Worm (Caenorhabditis elegans): ENCODE measurements around the gene T05A8.11.

T05A8.11 gene

ce11 chrII:2725561-2725960 is at the start of gene T05A8.11, which contains the start of gene nep-2:
T05A8.11 (minus strand) TSS chrII:2725661.
nep-2 (minus strand) TSS chrII:2725752.
- TF ChIP-seq unc-62 (GFP tag; optimal IDR thresholded peaks at IDR 0.05): no peak

- no peak for TF ChIP-seq unc-62 (GFP tag; optimal IDR thresholded peaks at IDR 0.05)
These were observed 49.4 kb upstream of the T05A8.11 start, which contains the start of gene fbxb-111 for ce11 chrII:2774904-2775303. fbxb-111 (minus strand) TSS chrII:2775004.

ce11 chrII:2773534-2773933 is 48.1 kb upstream of the T05A8.11 start, which contains the start of gene sdz-9:
sdz-9 (minus strand) TSS chrII:2773634.
- TF ChIP-seq unc-62 (GFP tag; optimal IDR thresholded peaks at IDR 0.05): no peak

ce11 chrII:2772166-2772565 is 46.7 kb upstream of the T05A8.11 start, which contains the start of gene sdz-10:
sdz-10 (minus strand) TSS chrII:2772266.
- no peak for TF ChIP-seq unc-62 (GFP tag; optimal IDR thresholded peaks at IDR 0.05)

ce11 chrII:2770788-2771187 is 45.3 kb upstream of the T05A8.11 start, which contains the start of gene fbxb-105:
fbxb-105 (minus strand) TSS chrII:2770888.
- TF ChIP-seq unc-62 (GFP tag; optimal IDR thresholded peaks at IDR 0.05): no peak

- TF ChIP-seq unc-62 (GFP tag; optimal IDR thresholded peaks at IDR 0.05): no peak
These were observed 43.6 kb upstream of the T05A8.11 start, which contains the start of gene F08D12.7 for ce11 chrII:2769021-2769420. F08D12.7 (minus strand) TSS chrII:2769121.

- no peak for TF ChIP-seq unc-62 (GFP tag; optimal IDR thresholded peaks at IDR 0.05)
These were observed 40.9 kb upstream of the T05A8.11 start, which contains the start of gene F08D12.15 for ce11 chrII:2766331-2766730. F08D12.15 (plus strand) TSS chrII:2766631.

ce11 chrII:2764664-2765063 is 39.2 kb upstream of the T05A8.11 start, which contains the start of gene fbxb-108:
fbxb-108 (plus strand) TSS chrII:2764964.
- TF ChIP-seq unc-62 (GFP tag; optimal IDR thresholded peaks at IDR 0.05): no peak

- TF ChIP-seq unc-62 (GFP tag; optimal IDR thresholded peaks at IDR 0.05): no peak
These were observed 36.6 kb upstream of the T05A8.11 start, which contains the start of gene fbxb-106 for ce11 chrII:2762108-2762507. fbxb-106 (plus strand) TSS chrII:2762408.

ce11 chrII:2758476-2758875 is 33.0 kb upstream of the T05A8.11 start, which contains the start of gene fbxb-107:
fbxb-107 (plus strand) TSS chrII:2758772.
- TF ChIP-seq unc-62 (GFP tag; optimal IDR thresholded peaks at IDR 0.05): no peak

- no peak for TF ChIP-seq unc-62 (GFP tag; optimal IDR thresholded peaks at IDR 0.05)
These were observed 32.5 kb upstream of the T05A8.11 start, which contains the start of gene F29A7.8 for ce11 chrII:2757954-2758353. F29A7.8 (minus strand) TSS chrII:2758054.

- no peak for TF ChIP-seq unc-62 (GFP tag; optimal IDR thresholded peaks at IDR 0.05)
These were observed 30.9 kb upstream of the T05A8.11 start for ce11 chrII:2756351-2756750.

ce11 chrII:2754595-2754994 is 29.1 kb upstream of the T05A8.11 start:
- no peak for TF ChIP-seq unc-62 (GFP tag; optimal IDR thresholded peaks at IDR 0.05)

ce11 chrII:2752999-2753398 is 27.5 kb upstream of the T05A8.11 start, which contains the start of gene F29A7.3:
F29A7.3 (plus strand) TSS chrII:2753299.
- no peak for TF ChIP-seq unc-62 (GFP tag; optimal IDR thresholded peaks at IDR 0.05)

ce11 chrII:2752536-2752935 is 27.1 kb upstream of the T05A8.11 start, which contains the start of gene F29A7.6:
F29A7.6 (minus strand) TSS chrII:2752611.
- no peak for TF ChIP-seq unc-62 (GFP tag; optimal IDR thresholded peaks at IDR 0.05)

ce11 chrII:2751278-2751677 is 25.8 kb upstream of the T05A8.11 start:
- no peak for TF ChIP-seq unc-62 (GFP tag; optimal IDR thresholded peaks at IDR 0.05)

ce11 chrII:2749595-2750048 is 24.2 kb upstream of the T05A8.11 start, which contains the start of gene F29A7.4:
F29A7.4 (plus strand) TSS chrII:2749998.
- no peak for TF ChIP-seq unc-62 (GFP tag; optimal IDR thresholded peaks at IDR 0.05)
